Worm (Caenorhabditis elegans): ENCODE measurements around the gene fip-4.

ce11 chrV:8606099-8606696, 4.9 kb downstream of the fip-4 start, which contains the start of gene vps-60:
- TF ChIP-seq ceh-28 (tag; optimal IDR thresholded peaks at IDR 0.05), result peak; percentile 87
- TF ChIP-seq elt-2 (tag; optimal IDR thresholded peaks at IDR 0.05), result peak; percentile 88
- no peak for TF ChIP-seq ztf-11 (tag; optimal IDR thresholded peaks at IDR 0.05)

Data from whole organism, L3 larva.